Worm (Caenorhabditis elegans): Measurements from ENCODE around the gene T22F3.2.
"Not testable (repeated sequence)": the region's sequence is repeated elsewhere in the genome, so short reads cannot be mapped to it uniquely, and the experiment has no call there.

T22F3.2 gene

ce11 chrV:3570695-3571094, 15.7 kb upstream of the T22F3.2 start, which contains the start of gene F40C5.2:
TSS of gene F40C5.2 (plus strand) at chrV:3570995.
- not testable (repeated sequence) for TF ChIP-seq tbx-11 (GFP tag; IDR thresholded peaks at IDR 0.05); hmbx-1 (tag; optimal IDR thresholded peaks at IDR 0.05); scrt-1 (GFP tag; IDR thresholded peaks at IDR 0.05)

ce11 chrV:3572408-3572807, 14.0 kb upstream of the T22F3.2 start, which contains the start of gene F40C5.1:
TSS of gene F40C5.1 (plus strand) at chrV:3572708.
- TF ChIP-seq tbx-37 (GFP tag; conservative IDR thresholded peaks at IDR 0.05); scrt-1 (GFP tag; IDR thresholded peaks at IDR 0.05); hnd-1 (tag; optimal IDR thresholded peaks at IDR 0.05): not testable (repeated sequence)

DNA sequence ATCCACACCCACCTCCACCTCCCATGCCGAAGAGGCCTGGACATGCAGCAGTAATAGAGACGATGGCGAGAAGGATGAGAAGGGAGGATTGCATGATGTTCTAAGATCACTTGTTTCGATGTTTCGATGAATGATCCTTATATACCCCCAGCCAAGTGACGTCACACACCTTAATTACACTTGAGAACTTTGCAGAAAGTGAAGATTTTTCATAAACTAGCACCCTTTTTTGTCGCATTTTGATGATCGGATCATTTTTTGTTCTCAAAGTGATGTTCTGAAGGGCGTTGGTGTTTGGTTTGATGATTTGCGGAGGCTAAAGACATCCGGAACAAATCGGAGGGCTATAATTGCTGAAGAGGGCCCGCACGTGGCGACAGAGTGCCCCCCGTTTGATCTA, 10.7 kb upstream of the T22F3.2 start, which contains the start of gene grl-27:
grl-27 (minus strand) TSS at position 101 of the 400 bp plus-strand sequence.
- no peak for TF ChIP-seq hmbx-1 (tag; optimal IDR thresholded peaks at IDR 0.05)
- TF ChIP-seq ets-7 (tag; optimal IDR thresholded peaks at IDR 0.05): no peak
- TF ChIP-seq ama-1 (optimal IDR thresholded peaks at IDR 0.05): no peak
- no peak for TF ChIP-seq ceh-13 (GFP tag; optimal IDR thresholded peaks at IDR 0.05)
- TF ChIP-seq hmg-4 (GFP tag; optimal IDR thresholded peaks at IDR 0.05): no peak
- TF ChIP-seq scrt-1 (GFP tag; IDR thresholded peaks at IDR 0.05): no peak
- TF ChIP-seq ceh-36 (tag; optimal IDR thresholded peaks at IDR 0.05): no peak
- no peak for TF ChIP-seq aly-1 (tag; optimal IDR thresholded peaks at IDR 0.05)
- no peak for TF ChIP-seq tbx-37 (GFP tag; conservative IDR thresholded peaks at IDR 0.05)
- no peak for TF ChIP-seq hnd-1 (tag; optimal IDR thresholded peaks at IDR 0.05)
- TF ChIP-seq flt-1 (GFP tag; IDR thresholded peaks at IDR 0.05): no peak
- no peak for TF ChIP-seq tbx-11 (GFP tag; IDR thresholded peaks at IDR 0.05)
- no peak for TF ChIP-seq tra-4 (tag; optimal IDR thresholded peaks at IDR 0.05)
- no peak for TF ChIP-seq pes-1 (GFP tag; IDR thresholded peaks at IDR 0.05)
- no peak for TF ChIP-seq sea-1 (GFP tag; conservative IDR thresholded peaks at IDR 0.05)

DNA sequence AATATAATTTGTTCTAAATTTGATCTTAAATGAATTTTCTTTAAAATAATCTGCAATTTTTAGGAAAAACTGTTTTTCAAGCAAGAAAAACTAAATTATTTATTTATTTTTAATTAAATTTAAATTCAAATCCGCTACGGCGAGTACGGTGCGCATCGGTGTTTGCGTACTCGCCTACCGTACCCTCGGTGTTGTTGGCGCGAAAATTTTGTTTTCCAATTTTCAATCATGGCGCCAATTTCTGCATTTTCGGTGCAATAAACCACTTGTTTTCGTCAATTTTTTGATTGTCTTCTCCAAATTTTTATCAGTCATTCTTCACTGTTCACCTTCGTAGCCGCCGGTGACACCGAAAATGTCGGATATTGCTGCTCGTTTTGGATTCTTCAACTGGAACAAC, 7.6 kb upstream of the T22F3.2 start, which contains the start of gene pygl-1:
pygl-1 (plus strand) TSS at position 211 of the 400 bp plus-strand sequence.
- TF ChIP-seq B0310.2 (tag; optimal IDR thresholded peaks at IDR 0.05): no peak
- no peak for TF ChIP-seq hmg-4 (GFP tag; optimal IDR thresholded peaks at IDR 0.05)
- TF ChIP-seq hnd-1 (tag; optimal IDR thresholded peaks at IDR 0.05): no peak
- no peak for TF ChIP-seq pes-1 (GFP tag; IDR thresholded peaks at IDR 0.05)
- TF ChIP-seq tra-4 (tag; optimal IDR thresholded peaks at IDR 0.05): no peak
- TF ChIP-seq ceh-13 (GFP tag; optimal IDR thresholded peaks at IDR 0.05): no peak
- no peak for TF ChIP-seq ceh-36 (tag; optimal IDR thresholded peaks at IDR 0.05)
- no peak for TF ChIP-seq aly-1 (tag; optimal IDR thresholded peaks at IDR 0.05)

ce11 chrV:3579248-3579647, 7.2 kb upstream of the T22F3.2 start:
- TF ChIP-seq sea-1 (GFP tag; conservative IDR thresholded peaks at IDR 0.05): no peak
- no peak for TF ChIP-seq pes-1 (GFP tag; IDR thresholded peaks at IDR 0.05)
- TF ChIP-seq aly-1 (tag; optimal IDR thresholded peaks at IDR 0.05): no peak
- no peak for TF ChIP-seq hmbx-1 (tag; optimal IDR thresholded peaks at IDR 0.05)
- TF ChIP-seq tbx-37 (GFP tag; conservative IDR thresholded peaks at IDR 0.05): no peak
- TF ChIP-seq flt-1 (GFP tag; IDR thresholded peaks at IDR 0.05): no peak
- TF ChIP-seq scrt-1 (GFP tag; IDR thresholded peaks at IDR 0.05): no peak
- no peak for TF ChIP-seq ceh-36 (tag; optimal IDR thresholded peaks at IDR 0.05)
- TF ChIP-seq tra-4 (tag; optimal IDR thresholded peaks at IDR 0.05): no peak
- no peak for TF ChIP-seq ama-1 (optimal IDR thresholded peaks at IDR 0.05)
- TF ChIP-seq hnd-1 (tag; optimal IDR thresholded peaks at IDR 0.05): no peak

DNA sequence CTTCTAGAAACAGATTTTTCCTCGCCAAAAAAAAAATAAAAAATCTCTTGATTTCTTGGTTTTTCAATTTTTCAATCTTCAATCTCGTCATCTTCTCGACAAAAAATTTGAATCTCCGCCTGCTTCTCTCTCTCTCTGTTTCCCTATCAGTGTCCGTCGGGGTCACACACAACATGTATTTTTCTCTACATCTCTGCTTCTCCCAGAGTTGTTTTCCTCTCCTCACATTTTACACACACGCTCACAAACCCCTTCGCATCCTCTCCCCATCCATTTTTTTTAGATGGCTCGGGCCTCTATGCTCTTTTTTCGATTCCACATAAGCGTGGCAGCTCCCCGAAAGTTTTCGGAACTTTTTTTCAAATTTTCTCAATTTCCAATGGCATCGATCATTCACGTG, 6.6 kb upstream of the T22F3.2 start:
- TF ChIP-seq ceh-13 (GFP tag; optimal IDR thresholded peaks at IDR 0.05) (no peak), scrt-1 (GFP tag; IDR thresholded peaks at IDR 0.05) (no peak), hmbx-1 (tag; optimal IDR thresholded peaks at IDR 0.05) (no peak), ceh-36 (tag; optimal IDR thresholded peaks at IDR 0.05) (no peak), tbx-37 (GFP tag; conservative IDR thresholded peaks at IDR 0.05) (no peak), tbx-11 (GFP tag; IDR thresholded peaks at IDR 0.05) (no peak), B0310.2 (tag; optimal IDR thresholded peaks at IDR 0.05) (no peak), tra-4 (tag; optimal IDR thresholded peaks at IDR 0.05) (no peak), hmg-4 (GFP tag; optimal IDR thresholded peaks at IDR 0.05) (no peak), aly-1 (tag; optimal IDR thresholded peaks at IDR 0.05) (no peak), hnd-1 (tag; optimal IDR thresholded peaks at IDR 0.05) (no peak), F13C5.2 (tag; optimal IDR thresholded peaks at IDR 0.05) (no peak), sea-1 (GFP tag; conservative IDR thresholded peaks at IDR 0.05) (no peak), ets-7 (tag; optimal IDR thresholded peaks at IDR 0.05) (no peak), pes-1 (GFP tag; IDR thresholded peaks at IDR 0.05) (no peak), flt-1 (GFP tag; IDR thresholded peaks at IDR 0.05) (no peak), ama-1 (optimal IDR thresholded peaks at IDR 0.05) (no peak)

ce11 chrV:3580385-3580784, 6.1 kb upstream of the T22F3.2 start:
- no peak for TF ChIP-seq tbx-11 (GFP tag; IDR thresholded peaks at IDR 0.05)
- TF ChIP-seq pes-1 (GFP tag; IDR thresholded peaks at IDR 0.05): no peak
- no peak for TF ChIP-seq B0310.2 (tag; optimal IDR thresholded peaks at IDR 0.05)
- no peak for TF ChIP-seq hmg-4 (GFP tag; optimal IDR thresholded peaks at IDR 0.05)
- TF ChIP-seq scrt-1 (GFP tag; IDR thresholded peaks at IDR 0.05): no peak
- TF ChIP-seq ceh-13 (GFP tag; optimal IDR thresholded peaks at IDR 0.05): no peak
- no peak for TF ChIP-seq tra-4 (tag; optimal IDR thresholded peaks at IDR 0.05)
- TF ChIP-seq hnd-1 (tag; optimal IDR thresholded peaks at IDR 0.05): no peak
- no peak for TF ChIP-seq hmbx-1 (tag; optimal IDR thresholded peaks at IDR 0.05)
- no peak for TF ChIP-seq sea-1 (GFP tag; conservative IDR thresholded peaks at IDR 0.05)
- no peak for TF ChIP-seq tbx-37 (GFP tag; conservative IDR thresholded peaks at IDR 0.05)
- TF ChIP-seq ama-1 (optimal IDR thresholded peaks at IDR 0.05): no peak
- no peak for TF ChIP-seq F13C5.2 (tag; optimal IDR thresholded peaks at IDR 0.05)
- TF ChIP-seq ets-7 (tag; optimal IDR thresholded peaks at IDR 0.05): no peak
- no peak for TF ChIP-seq flt-1 (GFP tag; IDR thresholded peaks at IDR 0.05)
- no peak for TF ChIP-seq aly-1 (tag; optimal IDR thresholded peaks at IDR 0.05)
- no peak for TF ChIP-seq ceh-36 (tag; optimal IDR thresholded peaks at IDR 0.05)

DNA sequence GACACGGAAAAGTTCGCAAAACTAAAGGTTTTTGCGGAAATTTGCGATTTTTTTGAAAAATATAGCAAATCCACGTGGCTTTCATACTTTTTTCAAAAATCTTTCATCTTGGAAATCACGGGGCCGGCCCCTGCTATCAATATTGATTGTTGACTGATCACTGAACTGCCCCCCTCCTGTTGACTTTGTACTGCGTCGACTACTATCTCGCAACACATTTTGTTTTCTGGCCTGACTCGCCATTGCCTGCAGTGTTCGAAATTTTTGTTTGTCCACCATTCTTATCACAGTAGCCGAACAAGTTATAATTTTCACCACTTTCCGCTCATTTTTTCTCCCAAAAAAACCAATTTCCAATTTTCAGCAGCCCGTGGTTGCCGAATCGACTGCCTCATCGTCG, 5.4 kb upstream of the T22F3.2 start:
- TF ChIP-seq ceh-13 (GFP tag; optimal IDR thresholded peaks at IDR 0.05) (no peak), F13C5.2 (tag; optimal IDR thresholded peaks at IDR 0.05) (no peak), sea-1 (GFP tag; conservative IDR thresholded peaks at IDR 0.05) (no peak), tbx-11 (GFP tag; IDR thresholded peaks at IDR 0.05) (no peak), aly-1 (tag; optimal IDR thresholded peaks at IDR 0.05) (no peak), B0310.2 (tag; optimal IDR thresholded peaks at IDR 0.05) (no peak), scrt-1 (GFP tag; IDR thresholded peaks at IDR 0.05) (no peak), hmbx-1 (tag; optimal IDR thresholded peaks at IDR 0.05) (no peak), ama-1 (optimal IDR thresholded peaks at IDR 0.05) (no peak), hnd-1 (tag; optimal IDR thresholded peaks at IDR 0.05) (no peak), tbx-37 (GFP tag; conservative IDR thresholded peaks at IDR 0.05) (no peak), ets-7 (tag; optimal IDR thresholded peaks at IDR 0.05) (no peak), pes-1 (GFP tag; IDR thresholded peaks at IDR 0.05) (no peak), tra-4 (tag; optimal IDR thresholded peaks at IDR 0.05) (no peak), hmg-4 (GFP tag; optimal IDR thresholded peaks at IDR 0.05) (no peak), flt-1 (GFP tag; IDR thresholded peaks at IDR 0.05) (no peak), ceh-36 (tag; optimal IDR thresholded peaks at IDR 0.05) (no peak)
